Worm (Caenorhabditis elegans): ENCODE data around the gene cni-1.

The cni-1 gene

DNA sequence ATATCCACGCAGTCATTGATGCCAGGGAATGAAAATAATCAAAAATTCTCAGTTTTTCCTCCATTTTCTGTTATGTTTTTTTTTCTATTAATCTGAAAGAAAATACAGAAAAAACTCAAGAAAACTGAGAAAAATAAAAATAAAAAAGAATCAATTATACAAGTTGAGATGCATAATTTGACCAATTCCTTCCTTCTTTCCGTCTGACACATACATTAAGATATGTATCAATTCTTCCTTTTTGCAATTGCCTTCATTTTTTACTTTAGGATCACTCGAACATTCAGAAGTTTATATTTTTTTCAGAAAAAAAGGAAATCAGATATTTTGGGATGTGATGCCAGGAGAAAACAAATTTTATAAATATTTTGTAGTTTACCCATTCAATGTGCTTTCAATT is 27.3 kb downstream of the cni-1 start, which contains the start of gene F57B1.5:
Gene F57B1.5, plus strand, starts transcription at position 301 of the 400 bp plus-strand sequence.
- no peak for TF ChIP-seq T22C8.4 (GFP tag; IDR thresholded peaks at IDR 0.05)
- TF ChIP-seq ref-1 (GFP tag; conservative IDR thresholded peaks at IDR 0.05), result no peak
- no peak for TF ChIP-seq klf-2 (GFP tag; conservative IDR thresholded peaks at IDR 0.05)
- no peak for TF ChIP-seq cog-1 (tag; optimal IDR thresholded peaks at IDR 0.05)
- TF ChIP-seq tab-1 (GFP tag; IDR thresholded peaks at IDR 0.05), result no peak
- no peak for TF ChIP-seq ztf-23 (GFP tag; IDR thresholded peaks at IDR 0.05)
- TF ChIP-seq ztf-29 (GFP tag; IDR thresholded peaks at IDR 0.05), result no peak
- TF ChIP-seq flt-1 (GFP tag; IDR thresholded peaks at IDR 0.05), result no peak

DNA sequence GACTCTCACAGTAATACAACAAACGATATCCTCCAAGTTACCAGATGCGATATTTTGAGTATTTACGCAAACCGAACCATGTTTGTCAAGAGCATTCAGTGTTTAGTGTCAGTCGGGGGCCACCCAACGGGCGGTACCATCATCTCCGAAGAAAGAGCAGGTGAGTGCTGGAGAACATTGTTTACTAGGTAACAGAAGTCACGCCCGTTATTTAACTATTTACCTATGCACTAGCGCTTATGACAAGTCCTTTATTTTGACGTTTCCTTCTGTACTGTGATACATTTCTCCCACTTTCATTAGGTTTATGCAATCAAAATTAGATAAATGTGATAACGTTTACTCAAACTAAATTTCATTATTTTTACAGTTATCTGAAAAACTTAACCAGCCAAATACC is 29.4 kb downstream of the cni-1 start, which contains the start of gene F57B1.6:
Gene F57B1.6, plus strand, starts transcription at position 79 of the 400 bp plus-strand sequence.
- no peak for TF ChIP-seq tab-1 (GFP tag; IDR thresholded peaks at IDR 0.05)
- no peak for TF ChIP-seq T22C8.4 (GFP tag; IDR thresholded peaks at IDR 0.05)
- no peak for TF ChIP-seq cog-1 (tag; optimal IDR thresholded peaks at IDR 0.05)
- TF ChIP-seq ztf-23 (GFP tag; IDR thresholded peaks at IDR 0.05), result no peak
- no peak for TF ChIP-seq med-1 (GFP tag; optimal IDR thresholded peaks at IDR 0.05; ENCODE audit: insufficient read depth)
- TF ChIP-seq flt-1 (GFP tag; IDR thresholded peaks at IDR 0.05), result no peak
- no peak for TF ChIP-seq ref-1 (GFP tag; conservative IDR thresholded peaks at IDR 0.05)
- no peak for TF ChIP-seq klf-2 (GFP tag; conservative IDR thresholded peaks at IDR 0.05)
- no peak for TF ChIP-seq ztf-29 (GFP tag; IDR thresholded peaks at IDR 0.05)

DNA sequence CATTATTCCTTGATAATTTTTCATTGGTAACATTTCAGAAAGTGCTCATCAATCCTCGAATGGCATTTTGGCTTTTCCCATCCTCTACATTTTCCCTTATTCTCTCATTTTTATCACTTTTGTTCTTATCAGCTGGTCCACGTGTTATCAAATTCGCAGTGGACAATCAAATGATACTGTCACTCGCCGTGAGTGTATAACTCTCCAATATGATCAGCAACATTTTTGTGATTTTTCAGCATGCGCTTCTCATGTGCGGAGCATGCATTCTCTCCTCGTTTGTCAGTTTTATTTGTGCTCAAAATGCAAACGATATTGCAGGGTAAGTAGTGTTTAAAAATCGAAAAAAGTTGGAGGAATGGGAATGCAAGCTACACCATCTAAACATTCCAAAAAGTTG is 32.5 kb downstream of the cni-1 start:
- TF ChIP-seq ztf-23 (GFP tag; IDR thresholded peaks at IDR 0.05) (no peak), cog-1 (tag; optimal IDR thresholded peaks at IDR 0.05) (no peak), ztf-29 (GFP tag; IDR thresholded peaks at IDR 0.05) (no peak), ref-1 (GFP tag; conservative IDR thresholded peaks at IDR 0.05) (no peak)

DNA sequence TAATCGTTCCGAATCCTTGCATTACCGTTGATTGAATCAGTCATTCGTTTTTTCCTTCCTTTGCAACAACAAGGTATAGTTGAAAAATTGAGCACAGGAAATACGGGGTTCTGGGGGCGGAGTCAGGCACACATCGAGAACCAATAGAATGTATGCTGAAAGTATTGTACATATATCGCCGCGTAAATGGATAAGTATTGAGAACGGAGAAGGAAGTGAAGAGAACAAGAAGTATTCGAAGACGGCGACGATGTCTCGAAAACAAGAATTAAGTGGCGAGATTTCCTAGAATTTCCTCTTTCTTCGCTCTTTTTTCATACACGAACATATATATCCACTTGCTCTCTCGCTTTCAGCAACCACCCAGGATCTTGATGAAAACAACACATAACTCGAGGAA is 40.9 kb downstream of the cni-1 start:
- no peak for TF ChIP-seq med-1 (GFP tag; optimal IDR thresholded peaks at IDR 0.05; ENCODE audit: insufficient read depth)
- TF ChIP-seq tab-1 (GFP tag; IDR thresholded peaks at IDR 0.05), result no peak
- no peak for TF ChIP-seq flt-1 (GFP tag; IDR thresholded peaks at IDR 0.05)
- TF ChIP-seq ztf-23 (GFP tag; IDR thresholded peaks at IDR 0.05), result no peak
- no peak for TF ChIP-seq ztf-29 (GFP tag; IDR thresholded peaks at IDR 0.05)

DNA sequence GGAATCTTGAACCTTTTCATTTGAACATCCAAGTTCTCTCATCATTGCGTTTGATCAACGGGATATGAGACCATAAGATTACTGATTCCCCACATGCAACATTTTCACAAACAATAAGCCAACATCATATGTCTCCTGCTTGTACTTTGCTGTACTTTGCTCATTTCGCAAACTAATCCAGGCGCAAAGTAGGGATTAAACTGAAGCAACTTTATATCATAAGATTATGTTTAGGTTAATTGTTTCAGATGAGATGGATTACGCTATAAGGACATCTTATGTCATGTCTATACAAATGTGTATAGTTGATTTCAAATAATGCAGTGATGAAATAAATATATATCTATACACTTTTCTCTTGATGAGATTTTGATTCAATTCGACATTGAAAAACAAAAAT is 49.4 kb downstream of the cni-1 start:
- TF ChIP-seq klf-2 (GFP tag; conservative IDR thresholded peaks at IDR 0.05), result no peak
- TF ChIP-seq flt-1 (GFP tag; IDR thresholded peaks at IDR 0.05), result no peak
- no peak for TF ChIP-seq ztf-23 (GFP tag; IDR thresholded peaks at IDR 0.05)
- no peak for TF ChIP-seq med-1 (GFP tag; optimal IDR thresholded peaks at IDR 0.05; ENCODE audit: insufficient read depth)
- no peak for TF ChIP-seq cog-1 (tag; optimal IDR thresholded peaks at IDR 0.05)
- TF ChIP-seq ztf-29 (GFP tag; IDR thresholded peaks at IDR 0.05), result no peak
- no peak for TF ChIP-seq ref-1 (GFP tag; conservative IDR thresholded peaks at IDR 0.05)
- no peak for TF ChIP-seq tab-1 (GFP tag; IDR thresholded peaks at IDR 0.05)
- TF ChIP-seq T22C8.4 (GFP tag; IDR thresholded peaks at IDR 0.05), result no peak
